Worm (Caenorhabditis elegans): ENCODE measurements around the gene taf-2.

taf-2 gene

ce11 chrIV:3611845-3612244 is 18.4 kb upstream of the taf-2 start (continued):
- TF ChIP-seq nhr-43 (tag; optimal IDR thresholded peaks at IDR 0.05; ENCODE audit: poor library complexity, severe bottlenecking) = no peak
- no peak for TF ChIP-seq nhr-237 (tag; optimal IDR thresholded peaks at IDR 0.05)
- no peak for TF ChIP-seq eor-1 (tag; optimal IDR thresholded peaks at IDR 0.05)
- no peak for TF ChIP-seq fos-1 (tag; optimal IDR thresholded peaks at IDR 0.05)
- TF ChIP-seq ama-1 (optimal IDR thresholded peaks at IDR 0.05) = no peak
- no peak for TF ChIP-seq nhr-67 (tag; optimal IDR thresholded peaks at IDR 0.05)
- no peak for TF ChIP-seq aly-2 (tag; optimal IDR thresholded peaks at IDR 0.05)
- TF ChIP-seq lsy-12 (tag; optimal IDR thresholded peaks at IDR 0.05) = no peak
- TF ChIP-seq mdl-1 (tag; optimal IDR thresholded peaks at IDR 0.05) = peak; percentile 43
- no peak for TF ChIP-seq ceh-16 (tag; optimal IDR thresholded peaks at IDR 0.05)
- peak; percentile 66 for TF ChIP-seq skn-1 (tag; optimal IDR thresholded peaks at IDR 0.05)

- no peak for TF ChIP-seq fkh-10 (GFP tag; optimal IDR thresholded peaks at IDR 0.05)
These were observed 17.6 kb upstream of the taf-2 start for ce11 chrIV:3610987-3611386.

ce11 chrIV:3608547-3609222 is 15.3 kb upstream of the taf-2 start:
- TF ChIP-seq lin-15B (tag; optimal IDR thresholded peaks at IDR 0.05) (no peak), elt-2 (tag; optimal IDR thresholded peaks at IDR 0.05) (peak; percentile 18)

- TF ChIP-seq elt-2 (tag; optimal IDR thresholded peaks at IDR 0.05) (peak; percentile 59), lin-15B (tag; optimal IDR thresholded peaks at IDR 0.05) (no peak), tbx-2 (tag; optimal IDR thresholded peaks at IDR 0.05) (no peak), fkh-10 (GFP tag; optimal IDR thresholded peaks at IDR 0.05) (no peak), ztf-11 (tag; optimal IDR thresholded peaks at IDR 0.05) (no peak)
These were observed 12.9 kb upstream of the taf-2 start, which contains the start of the genes Y37E11B.10 and kgb-2 for ce11 chrIV:3606285-3606834. Gene Y37E11B.10 (minus strand): TSS chrIV:3606466. Gene kgb-2 (plus strand): TSS chrIV:3606784.

- TF ChIP-seq nhr-237 (tag; optimal IDR thresholded peaks at IDR 0.05) = no peak
- TF ChIP-seq sea-2 (GFP tag; optimal IDR thresholded peaks at IDR 0.05) = no peak
- no peak for TF ChIP-seq nhr-77 (tag; optimal IDR thresholded peaks at IDR 0.05)
- TF ChIP-seq fkh-10 (GFP tag; optimal IDR thresholded peaks at IDR 0.05) = no peak
- TF ChIP-seq eor-1 (tag; optimal IDR thresholded peaks at IDR 0.05) = no peak
- no peak for TF ChIP-seq zag-1 (tag; optimal IDR thresholded peaks at IDR 0.05)
- no peak for TF ChIP-seq unc-62 (GFP tag; optimal IDR thresholded peaks at IDR 0.05)
- TF ChIP-seq lin-39 (tag; optimal IDR thresholded peaks at IDR 0.05) = no peak
These were observed 10.7 kb upstream of the taf-2 start for ce11 chrIV:3604104-3604503.

- TF ChIP-seq skn-1 (tag; optimal IDR thresholded peaks at IDR 0.05) = no peak
- TF ChIP-seq elt-3 (tag; optimal IDR thresholded peaks at IDR 0.05) = no peak
- no peak for TF ChIP-seq nhr-11 (tag; optimal IDR thresholded peaks at IDR 0.05)
- TF ChIP-seq fos-1 (tag; optimal IDR thresholded peaks at IDR 0.05) = no peak
- no peak for TF ChIP-seq ama-1 (optimal IDR thresholded peaks at IDR 0.05)
- no peak for TF ChIP-seq snpc-4 (tag; optimal IDR thresholded peaks at IDR 0.05)
These were observed 8.4 kb upstream of the taf-2 start for ce11 chrIV:3601846-3602245.

ce11 chrIV:3599958-3600357 is 6.5 kb upstream of the taf-2 start, which contains the start of gene Y37E11B.7:
Gene Y37E11B.7 (minus strand): TSS chrIV:3600164.
- TF ChIP-seq unc-62 (GFP tag; optimal IDR thresholded peaks at IDR 0.05) = no peak

- TF ChIP-seq ZK546.5 (tag; optimal IDR thresholded peaks at IDR 0.05) (no peak), pha-4 (tag; optimal IDR thresholded peaks at IDR 0.05) (peak; percentile 2), nhr-25 (tag; optimal IDR thresholded peaks at IDR 0.05) (peak; percentile 22), nhr-11 (tag; optimal IDR thresholded peaks at IDR 0.05) (no peak), nhr-67 (tag; optimal IDR thresholded peaks at IDR 0.05) (no peak), elt-2 (tag; optimal IDR thresholded peaks at IDR 0.05) (no peak), lin-15B (tag; optimal IDR thresholded peaks at IDR 0.05) (peak; percentile 42)
These were observed 5.7 kb upstream of the taf-2 start, which contains the start of gene Y37E11B.6 for ce11 chrIV:3599126-3599525. Gene Y37E11B.6 (minus strand): TSS chrIV:3599306.
